Worm (Caenorhabditis elegans): Measurements from ENCODE around the gene cup-14.
"Not testable (repeated sequence)": the region's sequence is repeated elsewhere in the genome, so short reads cannot be mapped to it uniquely, and the experiment has no call there.

cup-14 gene

ce11 chrII:13875734-13876133, 3.7 kb upstream of the cup-14 start, which contains the start of gene ing-3:
Gene ing-3 (plus strand): TSS chrII:13876034.
- TF ChIP-seq dao-5 (tag; optimal IDR thresholded peaks at IDR 0.05) (no peak), W03F9.2 (tag; optimal IDR thresholded peaks at IDR 0.05) (no peak), him-1 (tag; optimal IDR thresholded peaks at IDR 0.05) (no peak)

DNA sequence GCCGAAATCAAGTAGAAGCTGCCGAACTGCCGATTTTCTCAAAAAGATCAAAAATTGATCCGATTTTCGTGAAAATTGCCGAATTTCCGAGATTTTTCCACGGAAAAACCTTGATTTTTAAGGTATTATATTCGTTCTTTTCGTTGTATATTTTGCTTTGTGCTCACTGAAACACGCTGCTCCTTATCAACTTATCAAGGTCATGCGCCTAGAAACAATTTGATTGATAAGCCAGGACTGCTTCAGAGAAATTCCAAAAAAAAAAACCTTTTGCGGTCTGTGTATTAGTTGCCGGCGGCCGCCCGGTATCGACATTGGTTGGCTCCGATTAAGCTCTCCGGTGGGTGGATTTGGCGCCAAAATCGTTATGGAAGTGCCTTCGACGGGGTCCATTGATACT, 9.6 kb downstream of the cup-14 start:
- TF ChIP-seq dao-5 (tag; optimal IDR thresholded peaks at IDR 0.05) (no peak), W03F9.2 (tag; optimal IDR thresholded peaks at IDR 0.05) (no peak), him-1 (tag; optimal IDR thresholded peaks at IDR 0.05) (no peak)

DNA sequence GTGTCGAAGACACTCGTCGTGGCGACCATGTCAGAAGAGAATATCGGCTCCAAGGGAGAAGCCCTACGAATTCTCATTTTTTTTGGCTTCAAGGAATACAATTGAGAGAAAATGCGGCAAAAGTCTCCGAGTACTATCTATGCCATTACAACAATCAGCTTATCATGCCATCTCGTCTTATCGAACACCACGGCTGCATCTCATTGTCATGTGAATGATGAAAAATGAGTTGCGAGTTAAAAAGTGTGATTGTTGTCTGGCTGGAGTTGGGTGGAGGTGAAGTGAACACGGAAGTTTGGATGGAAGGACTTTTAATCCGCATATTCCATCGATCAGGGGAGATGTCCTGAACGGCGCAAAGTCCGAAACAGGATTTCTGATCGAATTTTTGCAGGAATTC, 11.1 kb downstream of the cup-14 start:
- no peak for TF ChIP-seq W03F9.2 (tag; optimal IDR thresholded peaks at IDR 0.05)
- TF ChIP-seq him-1 (tag; optimal IDR thresholded peaks at IDR 0.05) = no peak
- TF ChIP-seq dao-5 (tag; optimal IDR thresholded peaks at IDR 0.05) = no peak

DNA sequence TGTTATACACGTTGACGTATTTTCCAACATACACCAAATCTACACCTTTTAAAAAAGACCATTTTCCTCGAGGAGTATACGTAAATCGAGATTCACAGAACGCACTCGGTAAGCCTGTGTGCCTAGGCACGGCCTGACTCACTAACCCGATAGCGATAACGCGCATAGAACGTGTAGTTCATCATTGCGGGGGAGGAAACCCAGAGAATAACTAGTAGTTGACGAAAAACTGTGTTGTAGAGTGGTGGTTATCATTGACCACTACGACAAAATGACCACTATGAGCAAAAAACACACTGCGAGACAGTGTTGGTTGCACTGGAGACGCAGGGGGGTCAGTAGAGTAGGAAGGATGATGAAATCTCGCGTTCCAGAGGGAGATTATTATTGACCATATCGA, 12.2 kb downstream of the cup-14 start:
- TF ChIP-seq W03F9.2 (tag; optimal IDR thresholded peaks at IDR 0.05) (no peak), him-1 (tag; optimal IDR thresholded peaks at IDR 0.05) (no peak), dao-5 (tag; optimal IDR thresholded peaks at IDR 0.05) (no peak)

DNA sequence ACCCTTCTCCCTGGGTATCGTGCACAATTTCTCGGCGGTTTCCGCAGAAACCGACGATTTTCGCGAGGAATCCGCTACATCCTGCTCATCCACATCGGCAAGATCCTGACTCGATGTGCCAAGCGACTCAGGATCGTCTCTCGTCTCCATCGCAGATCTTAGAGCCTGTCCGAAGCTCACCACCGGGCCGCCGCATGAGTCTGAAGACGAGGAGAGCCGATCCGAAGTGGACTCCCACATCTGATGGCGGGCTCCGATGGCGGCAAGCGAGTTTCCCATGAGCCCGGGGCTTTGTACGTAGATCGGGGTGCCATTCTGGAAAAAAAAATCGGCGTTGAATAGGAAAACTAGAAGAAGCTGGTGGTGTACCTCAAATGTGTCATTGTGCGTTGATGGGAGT, 13.7 kb downstream of the cup-14 start:
- TF ChIP-seq him-1 (tag; optimal IDR thresholded peaks at IDR 0.05) = no peak
- TF ChIP-seq W03F9.2 (tag; optimal IDR thresholded peaks at IDR 0.05) = no peak
- no peak for TF ChIP-seq dao-5 (tag; optimal IDR thresholded peaks at IDR 0.05)

DNA sequence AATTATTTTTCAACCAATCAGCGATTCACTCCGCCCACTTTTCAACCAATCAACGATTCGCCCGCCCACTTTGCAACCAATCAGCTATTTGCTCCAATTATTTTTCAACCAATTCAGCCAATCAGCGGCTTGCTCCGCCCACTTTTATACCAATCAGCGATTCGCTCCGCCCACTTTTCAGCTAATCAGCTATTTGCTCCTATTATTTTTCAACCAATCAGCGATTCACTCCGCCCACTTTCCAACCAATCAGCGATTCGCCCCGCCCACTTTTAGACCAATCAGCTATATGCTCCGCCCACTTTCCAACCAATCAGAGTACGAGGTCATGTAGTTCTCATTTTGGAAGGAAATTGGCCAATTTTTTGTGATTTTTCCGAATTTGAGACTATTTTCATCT, 16.7 kb downstream of the cup-14 start:
- TF ChIP-seq W03F9.2 (tag; optimal IDR thresholded peaks at IDR 0.05) = no peak
- TF ChIP-seq dao-5 (tag; optimal IDR thresholded peaks at IDR 0.05) = no peak
- no peak for TF ChIP-seq him-1 (tag; optimal IDR thresholded peaks at IDR 0.05)

- no peak for TF ChIP-seq him-1 (tag; optimal IDR thresholded peaks at IDR 0.05)
- no peak for TF ChIP-seq dao-5 (tag; optimal IDR thresholded peaks at IDR 0.05)
- no peak for TF ChIP-seq W03F9.2 (tag; optimal IDR thresholded peaks at IDR 0.05)
These were observed 20.0 kb downstream of the cup-14 start, which contains the start of gene F08G2.8 for ce11 chrII:13852004-13852403. Gene F08G2.8 (plus strand): TSS chrII:13852304.

- TF ChIP-seq W03F9.2 (tag; optimal IDR thresholded peaks at IDR 0.05) (no peak), him-1 (tag; optimal IDR thresholded peaks at IDR 0.05) (no peak), dao-5 (tag; optimal IDR thresholded peaks at IDR 0.05) (no peak)
These were observed 24.7 kb downstream of the cup-14 start for ce11 chrII:13847366-13847765.

- TF ChIP-seq dao-5 (tag; optimal IDR thresholded peaks at IDR 0.05) (no peak), W03F9.2 (tag; optimal IDR thresholded peaks at IDR 0.05) (no peak)
These were observed 26.0 kb downstream of the cup-14 start for ce11 chrII:13846018-13846417.

- no peak for TF ChIP-seq W03F9.2 (tag; optimal IDR thresholded peaks at IDR 0.05)
- TF ChIP-seq dao-5 (tag; optimal IDR thresholded peaks at IDR 0.05) = no peak
- TF ChIP-seq him-1 (tag; optimal IDR thresholded peaks at IDR 0.05) = no peak
These were observed 29.7 kb downstream of the cup-14 start for ce11 chrII:13842340-13842739.

DNA sequence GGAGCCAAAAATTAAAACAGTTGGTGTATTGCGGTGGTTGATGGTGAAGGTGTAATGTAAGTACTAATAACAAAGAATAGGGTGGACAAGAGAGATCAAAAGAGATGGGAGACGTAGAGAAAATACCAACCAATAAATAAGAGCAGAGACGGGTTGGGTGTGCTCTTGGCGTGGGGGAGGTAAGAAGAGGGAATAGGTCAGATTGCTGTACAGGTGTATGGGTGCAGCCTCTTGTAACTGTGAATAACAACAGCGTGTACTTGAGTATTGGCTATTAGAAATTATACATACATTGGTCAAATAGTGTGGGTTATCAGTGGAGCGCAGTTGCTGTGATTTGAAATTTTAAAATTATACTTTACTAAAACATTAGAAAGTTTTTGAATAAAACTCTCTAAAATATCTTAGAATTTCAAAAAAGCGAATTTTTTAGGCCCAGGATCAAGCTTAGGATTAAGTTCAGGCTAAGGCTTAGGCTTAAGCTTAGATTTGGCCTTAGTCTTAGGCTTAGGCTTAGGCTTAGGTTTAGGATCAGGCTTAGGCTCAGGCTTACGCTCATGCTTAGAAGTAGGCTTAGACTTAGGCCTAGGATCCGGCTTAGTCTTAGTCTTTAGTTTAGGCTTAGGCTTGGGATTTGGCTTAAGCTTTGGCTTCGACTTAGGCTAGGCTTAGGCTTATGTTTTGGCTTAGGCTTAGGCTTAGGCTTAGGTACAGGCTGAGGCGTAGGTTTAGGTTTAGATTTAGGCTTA, 30.8 kb downstream of the cup-14 start, which contains the start of gene F08G2.7:
F08G2.7 (minus strand) TSS at position 51 of the 749 bp plus-strand sequence.
- TF ChIP-seq W03F9.2 (tag; optimal IDR thresholded peaks at IDR 0.05) (no peak), dao-5 (tag; optimal IDR thresholded peaks at IDR 0.05) (no peak), him-1 (tag; optimal IDR thresholded peaks at IDR 0.05) (no peak)

ce11 chrII:13839454-13839853, 32.6 kb downstream of the cup-14 start:
- TF ChIP-seq W03F9.2 (tag; optimal IDR thresholded peaks at IDR 0.05) = no peak
- no peak for TF ChIP-seq him-1 (tag; optimal IDR thresholded peaks at IDR 0.05)
- no peak for TF ChIP-seq dao-5 (tag; optimal IDR thresholded peaks at IDR 0.05)

- TF ChIP-seq W03F9.2 (tag; optimal IDR thresholded peaks at IDR 0.05) (no peak), him-1 (tag; optimal IDR thresholded peaks at IDR 0.05) (no peak), dao-5 (tag; optimal IDR thresholded peaks at IDR 0.05) (no peak)
These were observed 33.6 kb downstream of the cup-14 start for ce11 chrII:13838403-13838802.

- TF ChIP-seq him-1, W03F9.2, dao-5 (tag; optimal IDR thresholded peaks at IDR 0.05): not testable (repeated sequence)
These were observed 36.2 kb downstream of the cup-14 start, which contains the start of gene ins-37 for ce11 chrII:13835724-13836307. Gene ins-37 (minus strand): TSS chrII:13836107.
